Worm (Caenorhabditis elegans) whole organism, L4 larva: Measurements from ENCODE around the gene F09F7.6.

Experiments
- lin-13 ChIP-seq: fragments of 150-350 bp; optimal IDR thresholded peaks from 2 replicates; lab custom pipeline; 2014; ENCODE audit warnings: missing biosample characterization, missing genetic modification reagents, missing genetic modification characterization
- skn-1 ChIP-seq: fragments of 150-350 bp; optimal IDR thresholded peaks from 2 replicates; lab custom pipeline; 2014; ENCODE audit warnings: missing biosample characterization, missing genetic modification characterization

- no peak for TF ChIP-seq skn-1 (tag; lab: Kevin White, UChicago)
- no peak for TF ChIP-seq lin-13 (GFP tag; lab: Kevin White, UChicago)
These were observed 47.0 kb downstream of the F09F7.6 start for ce11 chrIII:5504725-5505473.
